Worm (Caenorhabditis elegans): ENCODE results near the gene fbxc-29.

The fbxc-29 gene

DNA sequence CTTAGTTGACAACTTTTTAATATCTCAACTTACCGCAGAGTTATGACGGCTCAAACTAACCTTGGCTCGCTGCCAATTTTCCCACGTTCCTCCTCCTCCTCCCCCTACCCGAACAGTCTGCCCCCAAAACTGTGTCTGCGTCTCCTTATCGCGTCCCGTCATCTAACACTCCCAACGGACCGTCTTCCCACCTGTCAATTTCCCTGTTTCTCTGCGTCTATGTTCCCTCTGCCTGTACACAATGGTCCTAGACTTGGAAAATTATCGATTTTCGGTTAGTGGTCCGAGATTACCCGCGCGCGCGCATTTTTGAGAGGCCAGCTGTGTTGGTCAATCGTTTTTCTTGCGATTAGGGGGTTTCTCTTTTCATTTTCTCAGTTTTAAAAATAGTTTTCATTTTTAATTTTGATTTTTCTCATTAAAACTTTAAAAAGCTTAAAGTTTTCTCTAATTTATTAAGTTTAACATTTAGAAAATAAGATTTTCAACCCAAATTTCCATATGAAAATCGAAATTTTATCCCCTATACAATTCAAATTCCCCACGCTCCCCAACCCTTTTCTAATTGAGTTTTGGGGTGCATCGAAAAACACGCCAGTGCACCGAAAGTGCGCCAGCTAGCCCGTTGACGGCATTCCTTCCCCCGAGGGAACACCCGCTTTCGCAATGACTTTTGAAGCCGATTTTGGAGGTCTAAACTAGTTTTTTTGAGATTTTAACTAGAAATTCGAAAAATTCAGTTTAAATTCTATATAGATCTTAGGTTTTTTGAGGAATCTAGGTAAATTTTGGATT, 42.7 kb upstream of the fbxc-29 start, which contains the start of gene alg-2 (continued):
- TF ChIP-seq hrde-1 (tag; optimal IDR thresholded peaks at IDR 0.05; ENCODE audit: borderline replicate concordance) (no peak), Y56A3A.18 (GFP tag; IDR thresholded peaks at IDR 0.05) (no peak), ceh-79 (tag; optimal IDR thresholded peaks at IDR 0.05) (no peak), lag-1 (GFP tag; IDR thresholded peaks at IDR 0.05) (no peak), ekl-4 (GFP tag; IDR thresholded peaks at IDR 0.05) (no peak), cebp-1 (GFP tag; IDR thresholded peaks at IDR 0.05) (peak; percentile 78), cebp-1 (tag; optimal IDR thresholded peaks at IDR 0.05) (peak; percentile 93), K12H6.12 (tag; optimal IDR thresholded peaks at IDR 0.05) (no peak), ceh-58 (GFP tag; IDR thresholded peaks at IDR 0.05) (no peak), Y67H2A.10 (GFP tag; conservative IDR thresholded peaks at IDR 0.05) (no peak), cebp-2 (GFP tag; IDR thresholded peaks at IDR 0.05) (no peak), rcor-1 (GFP tag; IDR thresholded peaks at IDR 0.05) (no peak), egl-18 (GFP tag; IDR thresholded peaks at IDR 0.05) (no peak), lin-54 (GFP tag; optimal IDR thresholded peaks at IDR 0.05) (no peak), nfya-2 (GFP tag; IDR thresholded peaks at IDR 0.05) (no peak), dox-1 (GFP tag; IDR thresholded peaks at IDR 0.05) (peak; percentile 36; the same call in 1 of the 2 replicates), ztf-22 (GFP tag; optimal IDR thresholded peaks at IDR 0.05) (no peak), nhr-90 (tag; optimal IDR thresholded peaks at IDR 0.05) (no peak), bed-1 (GFP tag; IDR thresholded peaks at IDR 0.05) (no peak), mcd-1 (GFP tag; IDR thresholded peaks at IDR 0.05) (peak; percentile 56), C17E4.6 (GFP tag; IDR thresholded peaks at IDR 0.05) (no peak), nfyb-1 (GFP tag; IDR thresholded peaks at IDR 0.05) (no peak), nhr-80 (tag; optimal IDR thresholded peaks at IDR 0.05) (peak; percentile 43), let-607 (tag; optimal IDR thresholded peaks at IDR 0.05) (no peak), F55B11.4 (tag; optimal IDR thresholded peaks at IDR 0.05; ENCODE audit: borderline replicate concordance, insufficient read depth) (no peak), efl-1 (GFP tag; optimal IDR thresholded peaks at IDR 0.05) (peak; percentile 77), K11D2.4 (GFP tag; IDR thresholded peaks at IDR 0.05) (no peak), tbx-9 (tag; optimal IDR thresholded peaks at IDR 0.05; ENCODE audit: borderline replicate concordance) (no peak), mel-28 (tag; optimal IDR thresholded peaks at IDR 0.05; ENCODE audit: borderline replicate concordance) (no peak)

- TF ChIP-seq zfh-2 (GFP tag; conservative IDR thresholded peaks at IDR 0.05) (peak; percentile 51; the same call in 1 of the 2 replicates), egrh-3 (GFP tag; IDR thresholded peaks at IDR 0.05) (peak; percentile 24; the same call in 1 of the 2 replicates), ama-1 (optimal IDR thresholded peaks at IDR 0.05) (no peak), ama-1 (GFP tag; optimal IDR thresholded peaks at IDR 0.05) (no peak)
These were observed 40.1 kb upstream of the fbxc-29 start for ce11 chrII:875739-876138.

- TF ChIP-seq dox-1 (GFP tag; IDR thresholded peaks at IDR 0.05) (0 out of 2 replicates have a peak, but pooled peaks have one; percentile 23), B0019.2 (GFP tag; conservative IDR thresholded peaks at IDR 0.05) (no peak), snpc-4 (GFP tag; optimal IDR thresholded peaks at IDR 0.05) (no peak), snpc-4 (tag; optimal IDR thresholded peaks at IDR 0.05) (peak in 3 of 4 experiments; percentile 39 to 90 (median 65)), nhr-80 (tag; optimal IDR thresholded peaks at IDR 0.05) (peak; percentile 79)
These were observed 35.1 kb upstream of the fbxc-29 start for ce11 chrII:880666-881226.

Measured in whole organism, young adult.